Worm (Caenorhabditis elegans) whole organism, L4 larva: Measurements from ENCODE around the gene F54H5.5.

ENCODE experiments used
- D1046.2 ChIP-seq: fragments of 200-800 bp; sonication (Bioruptor generic); IDR thresholded peaks from 2 replicates; pipeline ENCODE4 v1.3.6; 2022; ENCODE audit warnings: missing genetic modification characterization, missing compliant biosample characterization
- F37D6.2 ChIP-seq: sonication (generic microtip); optimal IDR thresholded peaks from 2 replicates; lab custom pipeline; 2016; ENCODE audit warnings: mild to moderate bottlenecking, missing genetic modification characterization, missing compliant biosample characterization
- F44E2.7 ChIP-seq: fragments of 200-800 bp; sonication (Bioruptor generic); IDR thresholded peaks from 2 replicates; pipeline ENCODE4 v2.1.2; 2022; ENCODE audit warnings: missing genetic modification characterization, missing compliant biosample characterization
- Y75B8A.6 ChIP-seq: fragments of 200-800 bp; sonication (Bioruptor generic); IDR thresholded peaks from 2 replicates; pipeline ENCODE4 v1.3.6; 2022; ENCODE audit warnings: missing genetic modification reagents, missing genetic modification characterization, missing compliant biosample characterization
- ceh-32 ChIP-seq: sonication (generic microtip); optimal IDR thresholded peaks from 2 replicates; lab custom pipeline; 2016; ENCODE audit warnings: mild to moderate bottlenecking, missing genetic modification characterization, missing compliant biosample characterization; ENCODE audit not compliant: poor library complexity
- ceh-62 ChIP-seq: sonication (generic microtip); optimal IDR thresholded peaks from 2 replicates; lab custom pipeline; 2017; ENCODE audit warnings: missing biosample characterization, missing genetic modification characterization
- daf-8 ChIP-seq: fragments of 200-800 bp; sonication (Bioruptor generic); IDR thresholded peaks from 2 replicates; pipeline ENCODE4 v1.3.6; 2022; ENCODE audit warnings: missing genetic modification characterization, missing compliant biosample characterization
- hlh-11 ChIP-seq: fragments of 200-800 bp; sonication (Bioruptor generic); optimal IDR thresholded peaks from 2 replicates; lab custom pipeline; 2018; ENCODE audit warnings: mild to moderate bottlenecking, missing genetic modification characterization, missing compliant biosample characterization
- jun-1 ChIP-seq: fragments of 150-350 bp; optimal IDR thresholded peaks from 2 replicates; lab custom pipeline; 2014; ENCODE audit warnings: missing biosample characterization, missing genetic modification reagents, missing genetic modification characterization
- madf-5 ChIP-seq, 2 experiments: fragments of 200-800 bp; sonication (Bioruptor generic); IDR thresholded peaks; 2 replicates each; pipeline ENCODE4 v1.3.6; 2022; ENCODE audit warnings: missing compliant biosample characterization in 2 of 2, missing genetic modification characterization in 2 of 2
- madf-9 ChIP-seq: fragments of 200-800 bp; sonication (Bioruptor generic); conservative IDR thresholded peaks from 2 replicates; pipeline ENCODE4 v1.3.6; 2022; ENCODE audit warnings: missing genetic modification reagents, missing genetic modification characterization, missing compliant biosample characterization
- nhr-6 ChIP-seq: fragments of 150-350 bp; optimal IDR thresholded peaks from 2 replicates; lab custom pipeline; 2014; ENCODE audit warnings: missing biosample characterization, missing genetic modification characterization
- tra-1 ChIP-seq: fragments of 200-800 bp; sonication (Bioruptor generic); IDR thresholded peaks from 2 replicates; pipeline ENCODE4 v1.3.6; 2022; ENCODE audit warnings: missing genetic modification reagents, missing genetic modification characterization, missing compliant biosample characterization
- vab-7 ChIP-seq: fragments of 200-800 bp; sonication (Bioruptor generic); IDR thresholded peaks from 2 replicates; pipeline ENCODE4 v1.3.6; 2022; ENCODE audit warnings: missing genetic modification reagents, missing genetic modification characterization, missing compliant biosample characterization
- zfp-3 ChIP-seq: fragments of 200-800 bp; sonication (Bioruptor generic); conservative IDR thresholded peaks from 2 replicates; pipeline ENCODE4 v1.3.6; 2022; ENCODE audit warnings: missing genetic modification reagents, missing genetic modification characterization, missing compliant biosample characterization
- zip-2 ChIP-seq: fragments of 150-350 bp; optimal IDR thresholded peaks from 2 replicates; lab custom pipeline; 2014; ENCODE audit warnings: missing biosample characterization, missing genetic modification characterization

The F54H5.5 gene

ce11 chrII:6578378-6578777 lies 48.7 kb downstream of the F54H5.5 start, which contains the start of gene sra-31:
Gene sra-31 (minus strand): TSS chrII:6578478.
- TF ChIP-seq F44E2.7 (GFP tag; lab: Robert Waterston, UW): no peak
- no peak for TF ChIP-seq hlh-11 (tag; lab: Kevin White, UChicago)
- no peak for TF ChIP-seq madf-9 (GFP tag; lab: Robert Waterston, UW)
- no peak for TF ChIP-seq ceh-62 (tag; lab: Kevin White, UChicago)
- no peak for TF ChIP-seq tra-1 (GFP tag; lab: Robert Waterston, UW)
- TF ChIP-seq vab-7 (GFP tag; lab: Robert Waterston, UW): no peak
- TF ChIP-seq ceh-32 (tag; lab: Kevin White, UChicago): no peak
- TF ChIP-seq F37D6.2 (tag; lab: Kevin White, UChicago): no peak
- TF ChIP-seq nhr-6: no peak
- no peak for TF ChIP-seq zip-2
- no peak for TF ChIP-seq daf-8 (GFP tag; lab: Robert Waterston, UW)
- TF ChIP-seq jun-1: no peak
- no peak for TF ChIP-seq zfp-3 (GFP tag; lab: Robert Waterston, UW)
- no peak for TF ChIP-seq Y75B8A.6 (GFP tag; lab: Robert Waterston, UW)
- TF ChIP-seq D1046.2 (GFP tag; lab: Robert Waterston, UW): no peak
- no peak for TF ChIP-seq madf-5 (GFP tag; IDR thresholded peaks at IDR 0.05; lab: Robert Waterston, UW)
- TF ChIP-seq, all 104 proteins: peak for 0
